Worm (Caenorhabditis elegans) whole organism, L3 larva: ENCODE measurements around the gene T27D12.1.

Experiments
- R02D3.7 ChIP-seq: fragments of 150-350 bp; optimal IDR thresholded peaks from 2 replicates; lab custom pipeline; 2014; ENCODE audit warnings: missing biosample characterization, missing genetic modification characterization
- ZK546.5 ChIP-seq: sonication (generic microtip); optimal IDR thresholded peaks from 2 replicates; lab custom pipeline; 2017; ENCODE audit warnings: missing biosample characterization, missing genetic modification characterization
- aly-2 ChIP-seq: fragments of 150-350 bp; optimal IDR thresholded peaks from 2 replicates; lab custom pipeline; 2014; ENCODE audit warnings: missing biosample characterization, missing genetic modification characterization
- ama-1 ChIP-seq: fragments of 150-350 bp; optimal IDR thresholded peaks from 2 replicates; lab custom pipeline; 2018
- ceh-28 ChIP-seq: fragments of 150-350 bp; optimal IDR thresholded peaks from 2 replicates; lab custom pipeline; 2014; ENCODE audit warnings: missing biosample characterization, missing genetic modification reagents, missing genetic modification characterization
- ceh-82 ChIP-seq: fragments of 150-350 bp; optimal IDR thresholded peaks from 2 replicates; lab custom pipeline; 2014; ENCODE audit warnings: missing biosample characterization, missing genetic modification characterization
- ceh-9 ChIP-seq: sonication (generic microtip); optimal IDR thresholded peaks from 2 replicates; lab custom pipeline; 2018; ENCODE audit warnings: missing biosample characterization, missing genetic modification characterization
- elt-1 ChIP-seq: fragments of 150-350 bp; optimal IDR thresholded peaks from 2 replicates; lab custom pipeline; 2014; ENCODE audit warnings: missing biosample characterization, missing genetic modification characterization
- elt-2 ChIP-seq: sonication (generic microtip); optimal IDR thresholded peaks from 2 replicates; lab custom pipeline; 2016; ENCODE audit warnings: missing genetic modification reagents, mild to moderate bottlenecking, missing genetic modification characterization, missing compliant biosample characterization
- elt-3 ChIP-seq, 3 experiments: fragments of 150-350 bp in 1 of 3; sonication (generic microtip) in 2 of 3; optimal IDR thresholded peaks; 2 replicates in 2 of 3; 4 replicates in 1 of 3; lab custom pipeline; 2014 to 2017; ENCODE audit warnings: missing biosample characterization in 3 of 3, missing genetic modification characterization in 3 of 3
- fkh-10 ChIP-seq: sonication (generic microtip); optimal IDR thresholded peaks from 2 replicates; lab custom pipeline; 2017; ENCODE audit warnings: missing biosample characterization, missing genetic modification reagents, missing genetic modification characterization
- fkh-2 ChIP-seq: fragments of 150-350 bp; optimal IDR thresholded peaks from 2 replicates; lab custom pipeline; 2014; ENCODE audit warnings: missing biosample characterization, missing genetic modification reagents, missing genetic modification characterization
- fos-1 ChIP-seq: fragments of 150-350 bp; optimal IDR thresholded peaks from 2 replicates; lab custom pipeline; 2014; ENCODE audit warnings: missing biosample characterization, missing genetic modification characterization
- hmg-11 ChIP-seq: sonication (generic microtip); optimal IDR thresholded peaks from 2 replicates; lab custom pipeline; 2016; ENCODE audit warnings: missing genetic modification characterization, missing compliant biosample characterization
- lin-15B ChIP-seq: fragments of 150-350 bp; optimal IDR thresholded peaks from 2 replicates; lab custom pipeline; 2014; ENCODE audit warnings: missing biosample characterization, missing genetic modification characterization
- lin-39 ChIP-seq: fragments of 150-350 bp; optimal IDR thresholded peaks from 2 replicates; lab custom pipeline; 2018; ENCODE audit warnings: missing biosample characterization, missing genetic modification reagents, missing genetic modification characterization
- lsy-12 ChIP-seq: sonication (generic microtip); optimal IDR thresholded peaks from 2 replicates; lab custom pipeline; 2016; ENCODE audit warnings: mild to moderate bottlenecking, missing genetic modification characterization, missing compliant biosample characterization
- mdl-1 ChIP-seq: fragments of 150-350 bp; optimal IDR thresholded peaks from 2 replicates; lab custom pipeline; 2014; ENCODE audit warnings: missing biosample characterization, missing genetic modification characterization
- nfya-1 ChIP-seq: sonication (generic microtip); optimal IDR thresholded peaks from 2 replicates; lab custom pipeline; 2017; ENCODE audit warnings: missing genetic modification characterization, mild to moderate bottlenecking, missing compliant biosample characterization, antibody characterized with exemption, moderate library complexity; ENCODE audit not compliant: insufficient read depth
- nhr-11 ChIP-seq: fragments of 150-350 bp; optimal IDR thresholded peaks from 2 replicates; lab custom pipeline; 2014; ENCODE audit warnings: missing biosample characterization, missing genetic modification characterization
- nhr-12 ChIP-seq: fragments of 150-350 bp; optimal IDR thresholded peaks from 2 replicates; lab custom pipeline; 2014; ENCODE audit warnings: missing biosample characterization, missing genetic modification characterization
- nhr-25 ChIP-seq: sonication (generic microtip); optimal IDR thresholded peaks from 2 replicates; lab custom pipeline; 2017; ENCODE audit warnings: missing biosample characterization, missing genetic modification characterization
- nhr-28 ChIP-seq: fragments of 150-350 bp; optimal IDR thresholded peaks from 2 replicates; lab custom pipeline; 2014; ENCODE audit warnings: missing biosample characterization, missing genetic modification characterization
- nhr-67 ChIP-seq: fragments of 150-350 bp; optimal IDR thresholded peaks from 2 replicates; lab custom pipeline; 2014; ENCODE audit warnings: missing biosample characterization, missing genetic modification characterization
- pha-4 ChIP-seq: fragments of 150-350 bp; optimal IDR thresholded peaks from 2 replicates; lab custom pipeline; 2014; ENCODE audit warnings: missing biosample characterization, missing genetic modification reagents, missing genetic modification characterization
- pqm-1 ChIP-seq: fragments of 150-350 bp; optimal IDR thresholded peaks from 2 replicates; lab custom pipeline; 2017; ENCODE audit warnings: missing biosample characterization, missing genetic modification characterization, inconsistent platforms
- sea-2 ChIP-seq: fragments of 150-350 bp; sonication (generic microtip); optimal IDR thresholded peaks from 4 replicates; lab custom pipeline; 2014; ENCODE audit warnings: missing biosample characterization, missing genetic modification reagents, missing genetic modification characterization
- skn-1 ChIP-seq: fragments of 150-350 bp; optimal IDR thresholded peaks from 2 replicates; lab custom pipeline; 2014; ENCODE audit warnings: missing biosample characterization, missing genetic modification characterization
- unc-39 ChIP-seq: sonication (generic microtip); optimal IDR thresholded peaks from 4 replicates; lab custom pipeline; 2017; ENCODE audit warnings: missing biosample characterization, missing genetic modification characterization
- unc-62 ChIP-seq: fragments of 150-350 bp; sonication (generic microtip); optimal IDR thresholded peaks from 4 replicates; lab custom pipeline; 2014; ENCODE audit warnings: missing biosample characterization, missing genetic modification reagents, missing genetic modification characterization
- zag-1 ChIP-seq: fragments of 150-350 bp; optimal IDR thresholded peaks from 2 replicates; lab custom pipeline; 2014; ENCODE audit warnings: missing biosample characterization, missing genetic modification characterization
- ztf-4 ChIP-seq: fragments of 150-350 bp; optimal IDR thresholded peaks from 2 replicates; lab custom pipeline; 2014; ENCODE audit warnings: missing biosample characterization, missing genetic modification characterization

The T27D12.1 gene

ce11 chrII:11854749-11855148, 12.3 kb downstream of the T27D12.1 start:
- TF ChIP-seq nhr-28 (tag; lab: Kevin White, UChicago) (no peak), ceh-9 (tag; lab: Kevin White, UChicago) (no peak), nhr-25 (tag; lab: Kevin White, UChicago) (no peak), ceh-28 (tag; lab: Kevin White, UChicago) (no peak)

- TF ChIP-seq unc-62: no peak
These were observed 13.9 kb downstream of the T27D12.1 start, which contains the start of gene clh-1 for ce11 chrII:11856361-11856760. Gene clh-1 (minus strand): TSS chrII:11856461.

- TF ChIP-seq pqm-1 (tag; lab: Kevin White, UChicago): peak; percentile 39
- no peak for TF ChIP-seq R02D3.7
- no peak for TF ChIP-seq nfya-1
- TF ChIP-seq elt-2 (tag; lab: Kevin White, UChicago): peak; percentile 52
These were observed 17.4 kb downstream of the T27D12.1 start for ce11 chrII:11859833-11860232.

ce11 chrII:11860623-11861079, 18.2 kb downstream of the T27D12.1 start, which contains the start of gene K12D12.5:
Gene K12D12.5 (plus strand): TSS chrII:11861029.
- TF ChIP-seq nhr-12 (no peak), lin-15B (tag; lab: Kevin White, UChicago) (no peak), nhr-67 (tag; lab: Kevin White, UChicago) (no peak), unc-39 (tag; lab: Kevin White, UChicago) (no peak), hmg-11 (tag; lab: Kevin White, UChicago) (no peak)

- TF ChIP-seq sea-2 (no peak), elt-1 (tag; lab: Kevin White, UChicago) (no peak), lsy-12 (tag; lab: Kevin White, UChicago) (no peak), fkh-2 (tag; lab: Kevin White, UChicago) (no peak), ZK546.5 (tag; lab: Kevin White, UChicago) (no peak), fos-1 (tag; lab: Kevin White, UChicago) (no peak), nhr-67 (tag; lab: Kevin White, UChicago) (no peak), ceh-82 (tag; lab: Kevin White, UChicago) (no peak), aly-2 (no peak), nfya-1 (no peak), pha-4 (no peak), skn-1 (tag; lab: Kevin White, UChicago) (no peak), nhr-11 (tag; lab: Kevin White, UChicago) (no peak)
These were observed 23.2 kb downstream of the T27D12.1 start, which contains the start of gene K12D12.4 for ce11 chrII:11865644-11866043. Gene K12D12.4 (minus strand): TSS chrII:11865744.

ce11 chrII:11868234-11868633, 25.8 kb downstream of the T27D12.1 start, which contains the start of gene col-84:
Gene col-84 (plus strand): TSS chrII:11868534.
- TF ChIP-seq ZK546.5 (tag; lab: Kevin White, UChicago) (no peak), ama-1 (no peak), zag-1 (tag; lab: Kevin White, UChicago) (no peak), ztf-4 (tag; lab: Kevin White, UChicago) (no peak), nfya-1 (no peak), fkh-10 (GFP tag; lab: Kevin White, UChicago) (no peak)

- TF ChIP-seq lin-15B (tag; lab: Kevin White, UChicago): no peak
- no peak for TF ChIP-seq ceh-9 (tag; lab: Kevin White, UChicago)
- no peak for TF ChIP-seq elt-3 (tag; optimal IDR thresholded peaks at IDR 0.05; lab: Kevin White, UChicago)
- no peak for TF ChIP-seq unc-62
- no peak for TF ChIP-seq fkh-10 (GFP tag; lab: Kevin White, UChicago)
- TF ChIP-seq mdl-1 (tag; lab: Kevin White, UChicago): no peak
- no peak for TF ChIP-seq nfya-1
- TF ChIP-seq lin-39 (tag; lab: Kevin White, UChicago): no peak
These were observed 26.5 kb downstream of the T27D12.1 start for ce11 chrII:11868893-11869292.
